Worm (Caenorhabditis elegans) whole organism, L4/young adult: ENCODE data around the gene stt-3.

ENCODE experiments used
- W03F9.2 ChIP-seq: fragments of 150-350 bp; optimal IDR thresholded peaks from 2 replicates; lab custom pipeline; 2014; ENCODE audit warnings: missing biosample characterization, missing genetic modification characterization
- dao-5 ChIP-seq: sonication (generic microtip); optimal IDR thresholded peaks from 2 replicates; lab custom pipeline; 2016; ENCODE audit warnings: missing genotype, missing genetic modification characterization, moderate library complexity, missing compliant biosample characterization
- him-1 ChIP-seq: sonication (generic microtip); optimal IDR thresholded peaks from 2 replicates; lab custom pipeline; 2016; ENCODE audit warnings: missing genotype, missing genetic modification reagents, missing genetic modification characterization, missing compliant biosample characterization

DNA sequence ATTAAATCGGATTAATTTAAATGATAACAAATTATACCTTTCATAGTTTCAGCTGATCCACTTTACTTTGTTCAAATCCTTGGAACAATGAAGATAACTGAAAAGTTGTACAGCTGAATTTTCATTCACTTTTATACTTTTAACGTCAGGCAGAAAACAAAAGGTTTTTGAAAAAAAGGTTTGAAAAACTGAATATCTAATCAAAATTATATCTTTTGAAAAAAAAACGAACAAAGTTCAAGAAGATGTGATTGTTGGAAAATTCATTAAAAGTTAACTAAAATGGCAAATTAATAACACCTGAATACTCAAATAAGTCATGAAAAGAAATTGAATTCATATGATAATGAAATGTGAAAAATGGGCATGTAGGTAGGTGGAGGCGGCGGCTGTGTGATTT lies 11.8 kb upstream of the stt-3 start, which contains the start of gene T12A2.21:
- TF ChIP-seq him-1 (tag; lab: Kevin White, UChicago), result no peak
- no peak for TF ChIP-seq W03F9.2 (tag; lab: Kevin White, UChicago)
- no peak for TF ChIP-seq dao-5 (tag; lab: Kevin White, UChicago)
